Worm (Caenorhabditis elegans) whole organism, midembryonic: Measurements from ENCODE around the gene C25E10.8.

Experiments
- T22C8.4 ChIP-seq: fragments of 200-800 bp; sonication (Bioruptor generic); IDR thresholded peaks from 2 replicates; pipeline ENCODE4 v1.3.6; 2022; ENCODE audit warnings: missing genetic modification characterization, missing compliant biosample characterization
- cog-1 ChIP-seq: sonication (generic microtip); optimal IDR thresholded peaks from 2 replicates; lab custom pipeline; 2016; ENCODE audit warnings: missing genetic modification characterization, missing compliant biosample characterization
- flt-1 ChIP-seq: fragments of 200-800 bp; sonication (Bioruptor generic); IDR thresholded peaks from 2 replicates; pipeline ENCODE4 v1.3.6; 2022; ENCODE audit warnings: missing genetic modification characterization, missing compliant biosample characterization
- klf-2 ChIP-seq: fragments of 200-800 bp; sonication (Bioruptor generic); conservative IDR thresholded peaks from 2 replicates; pipeline ENCODE4 v1.3.6; 2022; ENCODE audit warnings: missing genetic modification reagents, missing genetic modification characterization, missing compliant biosample characterization
- med-1 ChIP-seq: sonication (generic microtip); optimal IDR thresholded peaks from 2 replicates; lab custom pipeline; 2017; ENCODE audit warnings: missing genetic modification characterization, mild to moderate bottlenecking, missing compliant biosample characterization, antibody characterized with exemption, missing genetic modification reagents; ENCODE audit not compliant: insufficient read depth
- ref-1 ChIP-seq: fragments of 200-800 bp; sonication (Bioruptor generic); conservative IDR thresholded peaks from 2 replicates; pipeline ENCODE4 v1.3.6; 2022; ENCODE audit warnings: missing genetic modification reagents, missing genetic modification characterization, missing compliant biosample characterization
- tab-1 ChIP-seq: fragments of 200-800 bp; sonication (Bioruptor generic); IDR thresholded peaks from 2 replicates; pipeline ENCODE4 v1.3.6; 2022; ENCODE audit warnings: missing genetic modification characterization, missing compliant biosample characterization
- ztf-23 ChIP-seq: fragments of 200-800 bp; sonication (Bioruptor generic); IDR thresholded peaks from 2 replicates; pipeline ENCODE4 v1.3.6; 2022; ENCODE audit warnings: missing genetic modification reagents, missing genetic modification characterization, missing compliant biosample characterization
- ztf-29 ChIP-seq: fragments of 200-800 bp; sonication (Bioruptor generic); IDR thresholded peaks from 2 replicates; pipeline ENCODE4 v1.3.6; 2022; ENCODE audit warnings: missing genetic modification reagents, missing genetic modification characterization, missing compliant biosample characterization

The C25E10.8 gene

ce11 chrV:9053969-9054368 lies at the start of gene C25E10.8:
Gene C25E10.8 (minus strand): TSS chrV:9054069.
- TF ChIP-seq cog-1 (tag; lab: Kevin White, UChicago): no peak

ce11 chrV:9101062-9101461 lies 47.2 kb upstream of the C25E10.8 start, which contains the start of gene frpr-6:
Gene frpr-6 (minus strand): TSS chrV:9101162.
- TF ChIP-seq klf-2: no peak
- no peak for TF ChIP-seq T22C8.4
- no peak for TF ChIP-seq med-1 (GFP tag; lab: Kevin White, UChicago)
- TF ChIP-seq ztf-23 (GFP tag; lab: Robert Waterston, UW): no peak
- TF ChIP-seq cog-1 (tag; lab: Kevin White, UChicago): no peak
- no peak for TF ChIP-seq ref-1 (GFP tag; lab: Robert Waterston, UW)
- TF ChIP-seq tab-1 (GFP tag; lab: Robert Waterston, UW): no peak
- TF ChIP-seq ztf-29 (GFP tag; lab: Robert Waterston, UW): no peak
- TF ChIP-seq flt-1 (GFP tag; lab: Robert Waterston, UW): no peak

- no peak for TF ChIP-seq tab-1 (GFP tag; lab: Robert Waterston, UW)
- no peak for TF ChIP-seq flt-1 (GFP tag; lab: Robert Waterston, UW)
- no peak for TF ChIP-seq ref-1 (GFP tag; lab: Robert Waterston, UW)
- no peak for TF ChIP-seq ztf-23 (GFP tag; lab: Robert Waterston, UW)
- no peak for TF ChIP-seq klf-2
- no peak for TF ChIP-seq med-1 (GFP tag; lab: Kevin White, UChicago)
- no peak for TF ChIP-seq T22C8.4
- TF ChIP-seq cog-1 (tag; lab: Kevin White, UChicago): no peak
- TF ChIP-seq ztf-29 (GFP tag; lab: Robert Waterston, UW): no peak
Observed at ce11 chrV:9098280-9098973, 44.6 kb upstream of the C25E10.8 start, which contains the start of gene F21C10.9. Gene F21C10.9 (minus strand): TSS chrV:9098696.

ce11 chrV:9097213-9097612 lies 43.3 kb upstream of the C25E10.8 start:
- TF ChIP-seq med-1 (GFP tag; lab: Kevin White, UChicago): no peak
- no peak for TF ChIP-seq klf-2
- TF ChIP-seq ztf-23 (GFP tag; lab: Robert Waterston, UW): no peak
- TF ChIP-seq cog-1 (tag; lab: Kevin White, UChicago): no peak
- TF ChIP-seq ztf-29 (GFP tag; lab: Robert Waterston, UW): no peak
- TF ChIP-seq T22C8.4: no peak
- no peak for TF ChIP-seq tab-1 (GFP tag; lab: Robert Waterston, UW)

- TF ChIP-seq med-1 (GFP tag; lab: Kevin White, UChicago) (no peak), flt-1 (GFP tag; lab: Robert Waterston, UW) (no peak), ztf-23 (GFP tag; lab: Robert Waterston, UW) (no peak), klf-2 (no peak), ref-1 (GFP tag; lab: Robert Waterston, UW) (no peak), ztf-29 (GFP tag; lab: Robert Waterston, UW) (no peak), cog-1 (tag; lab: Kevin White, UChicago) (no peak), T22C8.4 (no peak), tab-1 (GFP tag; lab: Robert Waterston, UW) (no peak)
Observed at ce11 chrV:9096674-9097073, 42.8 kb upstream of the C25E10.8 start.

- TF ChIP-seq cog-1 (tag; lab: Kevin White, UChicago) (peak; percentile 68), flt-1 (GFP tag; lab: Robert Waterston, UW) (0 out of 2 replicates have a peak, but pooled peaks have one; percentile 8), ref-1 (GFP tag; lab: Robert Waterston, UW) (no peak)
Observed at ce11 chrV:9095613-9096317, 41.9 kb upstream of the C25E10.8 start, which contains the start of gene F21C10.10. Gene F21C10.10 (plus strand): TSS chrV:9096267.

- TF ChIP-seq tab-1 (GFP tag; lab: Robert Waterston, UW): no peak
- TF ChIP-seq T22C8.4: no peak
- no peak for TF ChIP-seq med-1 (GFP tag; lab: Kevin White, UChicago)
- no peak for TF ChIP-seq flt-1 (GFP tag; lab: Robert Waterston, UW)
- TF ChIP-seq ztf-23 (GFP tag; lab: Robert Waterston, UW): no peak
- no peak for TF ChIP-seq ztf-29 (GFP tag; lab: Robert Waterston, UW)
- no peak for TF ChIP-seq klf-2
Observed at ce11 chrV:9094976-9095375, 41.1 kb upstream of the C25E10.8 start.

- TF ChIP-seq cog-1 (tag; lab: Kevin White, UChicago) (no peak), flt-1 (GFP tag; lab: Robert Waterston, UW) (no peak), T22C8.4 (no peak), klf-2 (no peak), ref-1 (GFP tag; lab: Robert Waterston, UW) (no peak), ztf-29 (GFP tag; lab: Robert Waterston, UW) (no peak), med-1 (GFP tag; lab: Kevin White, UChicago) (no peak), tab-1 (GFP tag; lab: Robert Waterston, UW) (no peak), ztf-23 (GFP tag; lab: Robert Waterston, UW) (no peak)
Observed at ce11 chrV:9094060-9094628, 40.3 kb upstream of the C25E10.8 start.

- TF ChIP-seq flt-1 (GFP tag; lab: Robert Waterston, UW) (no peak), med-1 (GFP tag; lab: Kevin White, UChicago) (no peak), tab-1 (GFP tag; lab: Robert Waterston, UW) (no peak), cog-1 (tag; lab: Kevin White, UChicago) (no peak), ref-1 (GFP tag; lab: Robert Waterston, UW) (no peak), T22C8.4 (no peak), klf-2 (no peak), ztf-29 (GFP tag; lab: Robert Waterston, UW) (no peak), ztf-23 (GFP tag; lab: Robert Waterston, UW) (no peak)
Observed at ce11 chrV:9092209-9092608, 38.3 kb upstream of the C25E10.8 start, which contains the start of gene T27E4.1. Gene T27E4.1 (plus strand): TSS chrV:9092345.
